Worm (Caenorhabditis elegans) whole organism, dauer: ENCODE data around the gene srw-73.

Experiments used
- unc-62 ChIP-seq: sonication (generic microtip); optimal IDR thresholded peaks from 2 replicates; lab custom pipeline; 2017; ENCODE audit warnings: missing biosample characterization, missing genetic modification reagents, missing genetic modification characterization

The srw-73 gene

ce11 chrV:16598437-16598836, 10.1 kb upstream of the srw-73 start:
- no peak for TF ChIP-seq unc-62 (GFP tag; lab: Kevin White, UChicago)

- no peak for TF ChIP-seq unc-62 (GFP tag; lab: Kevin White, UChicago)
These were observed 7.8 kb upstream of the srw-73 start for ce11 chrV:16596102-16596501.

- TF ChIP-seq unc-62 (GFP tag; lab: Kevin White, UChicago): no peak
These were observed 6.9 kb upstream of the srw-73 start, which contains the start of gene cpl-1 for ce11 chrV:16595140-16595791. Gene cpl-1, minus strand, starts transcription at chrV:16595346.

- no peak for TF ChIP-seq unc-62 (GFP tag; lab: Kevin White, UChicago)
These were observed 6.2 kb upstream of the srw-73 start for ce11 chrV:16594514-16594913.

ce11 chrV:16593792-16594059, 5.4 kb upstream of the srw-73 start:
- no peak for TF ChIP-seq unc-62 (GFP tag; lab: Kevin White, UChicago)

ce11 chrV:16592947-16593791, 4.8 kb upstream of the srw-73 start:
- TF ChIP-seq unc-62 (GFP tag; lab: Kevin White, UChicago): no peak

ce11 chrV:16591992-16592798, 3.9 kb upstream of the srw-73 start, which contains the start of gene srh-269:
Gene srh-269, minus strand, starts transcription at chrV:16592042.
- TF ChIP-seq unc-62 (GFP tag; lab: Kevin White, UChicago): no peak

ce11 chrV:16589488-16589887, 1.2 kb upstream of the srw-73 start:
- TF ChIP-seq unc-62 (GFP tag; lab: Kevin White, UChicago): no peak

ce11 chrV:16582973-16583372, 5.4 kb downstream of the srw-73 start, which contains the start of gene str-150:
Gene str-150, plus strand, starts transcription at chrV:16583273.
- no peak for TF ChIP-seq unc-62 (GFP tag; lab: Kevin White, UChicago)

- no peak for TF ChIP-seq unc-62 (GFP tag; lab: Kevin White, UChicago)
These were observed 7.3 kb downstream of the srw-73 start for ce11 chrV:16581061-16581460.

- no peak for TF ChIP-seq unc-62 (GFP tag; lab: Kevin White, UChicago)
These were observed 7.9 kb downstream of the srw-73 start, which contains the start of gene nhr-271 for ce11 chrV:16580424-16580823. Gene nhr-271, minus strand, starts transcription at chrV:16580524.

ce11 chrV:16575900-16576299, 12.4 kb downstream of the srw-73 start, which contains the start of gene str-151:
Gene str-151, plus strand, starts transcription at chrV:16576200.
- no peak for TF ChIP-seq unc-62 (GFP tag; lab: Kevin White, UChicago)

- TF ChIP-seq unc-62 (GFP tag; lab: Kevin White, UChicago): no peak
These were observed 15.2 kb downstream of the srw-73 start, which contains the start of gene str-149 for ce11 chrV:16573168-16573567. Gene str-149, plus strand, starts transcription at chrV:16573468.

ce11 chrV:16570697-16571096, 17.6 kb downstream of the srw-73 start, which contains the start of gene nhr-233:
Gene nhr-233, minus strand, starts transcription at chrV:16570797.
- TF ChIP-seq unc-62 (GFP tag; lab: Kevin White, UChicago): no peak

- no peak for TF ChIP-seq unc-62 (GFP tag; lab: Kevin White, UChicago)
These were observed 20.3 kb downstream of the srw-73 start for ce11 chrV:16568056-16568455.

- TF ChIP-seq unc-62 (GFP tag; lab: Kevin White, UChicago): no peak
These were observed 22.7 kb downstream of the srw-73 start, which contains the start of gene sru-45 for ce11 chrV:16565639-16566038. Gene sru-45, plus strand, starts transcription at chrV:16565939.
